Fruit fly (Drosophila melanogaster) whole organism, pupa: ENCODE data around the gene CG31274.

Experiments used
- CG10348 ChIP-seq: fragments of 200-800 bp; sonication (Bioruptor generic); IDR thresholded peaks from 2 replicates; pipeline ENCODE4 v1.3.6; 2022; ENCODE audit warnings: missing biosample characterization, missing genetic modification characterization
- CG12605 ChIP-seq: fragments of 200-800 bp; sonication (Bioruptor generic); IDR thresholded peaks from 2 replicates; pipeline ENCODE4 v1.3.6; 2022; ENCODE audit warnings: missing biosample characterization, missing genetic modification characterization
- CG13204 ChIP-seq: fragments of 200-800 bp; sonication (Bioruptor generic); optimal IDR thresholded peaks from 2 replicates; lab custom pipeline; 2018; ENCODE audit warnings: missing biosample characterization, mild to moderate bottlenecking, missing genetic modification characterization, moderate library complexity
- CG14655 ChIP-seq: fragments of 200-800 bp; sonication (Bioruptor generic); optimal IDR thresholded peaks from 3 replicates; lab custom pipeline; 2017; ENCODE audit warnings: mild to moderate bottlenecking, missing biosample characterization, missing genetic modification reagents, missing genetic modification characterization
- CG15710 ChIP-seq: fragments of 200-800 bp; sonication (Bioruptor generic); optimal IDR thresholded peaks from 2 replicates; lab custom pipeline; 2018; ENCODE audit warnings: missing biosample characterization, mild to moderate bottlenecking, missing genetic modification characterization, moderate library complexity
- CG17806 ChIP-seq: fragments of 200-800 bp; sonication (Bioruptor generic); optimal IDR thresholded peaks from 2 replicates; lab custom pipeline; 2018; ENCODE audit warnings: missing biosample characterization, mild to moderate bottlenecking, missing genetic modification characterization, moderate library complexity
- CG32121 ChIP-seq: fragments of 200-800 bp; sonication (Bioruptor generic); IDR thresholded peaks from 2 replicates; pipeline ENCODE4 v1.3.6; 2022; ENCODE audit warnings: missing biosample characterization, missing genetic modification characterization
- CG34367 ChIP-seq: fragments of 200-800 bp; sonication (Bioruptor generic); optimal IDR thresholded peaks from 2 replicates; lab custom pipeline; 2018; ENCODE audit warnings: missing biosample characterization, mild to moderate bottlenecking, missing genetic modification characterization
- CG4496 ChIP-seq: fragments of 200-800 bp; sonication (Bioruptor generic); IDR thresholded peaks from 3 replicates; pipeline ENCODE4 v1.3.6; 2022; ENCODE audit warnings: missing biosample characterization, missing genetic modification characterization
- CG8159 ChIP-seq: fragments of 200-800 bp; sonication (Bioruptor generic); optimal IDR thresholded peaks from 3 replicates; lab custom pipeline; 2018; ENCODE audit warnings: missing biosample characterization, mild to moderate bottlenecking, missing genetic modification characterization, moderate library complexity
- CG8301 ChIP-seq: fragments of 200-800 bp; sonication (Bioruptor generic); optimal IDR thresholded peaks from 2 replicates; lab custom pipeline; 2018; ENCODE audit warnings: missing biosample characterization, mild to moderate bottlenecking, missing genetic modification characterization
- CG9948 ChIP-seq: fragments of 200-800 bp; sonication (Bioruptor generic); optimal IDR thresholded peaks from 2 replicates; lab custom pipeline; 2018; ENCODE audit warnings: missing biosample characterization, mild to moderate bottlenecking, missing genetic modification characterization, moderate library complexity
- D1 ChIP-seq: fragments of 200-800 bp; sonication (Bioruptor generic); optimal IDR thresholded peaks from 2 replicates; lab custom pipeline; 2018; ENCODE audit warnings: missing biosample characterization, mild to moderate bottlenecking, missing genetic modification characterization, moderate library complexity
- EcR ChIP-seq: fragments of 200-800 bp; sonication (Bioruptor generic); optimal IDR thresholded peaks from 3 replicates; lab custom pipeline; 2019; ENCODE audit warnings: missing biosample characterization, missing genetic modification characterization, mild to moderate bottlenecking, moderate library complexity, missing genetic modification reagents
- Ets98B ChIP-seq: fragments of 200-800 bp; sonication (Bioruptor generic); IDR thresholded peaks from 2 replicates; pipeline ENCODE4 v1.3.6; 2022; ENCODE audit warnings: missing biosample characterization, missing genetic modification characterization
- Pif1A ChIP-seq: fragments of 200-800 bp; sonication (Bioruptor generic); optimal IDR thresholded peaks from 3 replicates; lab custom pipeline; 2016; ENCODE audit warnings: missing biosample characterization, missing genetic modification characterization
- Pif1B ChIP-seq: fragments of 200-800 bp; sonication (Bioruptor generic); optimal IDR thresholded peaks from 3 replicates; lab custom pipeline; 2016; ENCODE audit warnings: missing biosample characterization, missing genetic modification characterization
- Snoo ChIP-seq: fragments of 200-800 bp; sonication (Bioruptor generic); optimal IDR thresholded peaks from 3 replicates; lab custom pipeline; 2017; ENCODE audit warnings: missing biosample characterization, mild to moderate bottlenecking, missing genetic modification characterization, inconsistent platforms
- fd96Ca ChIP-seq: fragments of 200-800 bp; sonication (Bioruptor generic); IDR thresholded peaks from 3 replicates; pipeline ENCODE4 v1.3.6; 2022; ENCODE audit warnings: missing biosample characterization, missing genetic modification characterization
- gl ChIP-seq: fragments of 200-800 bp; sonication (Bioruptor generic); optimal IDR thresholded peaks from 2 replicates; lab custom pipeline; 2018; ENCODE audit warnings: missing biosample characterization, mild to moderate bottlenecking, missing genetic modification characterization
- rn ChIP-seq: fragments of 200-800 bp; sonication (Bioruptor generic); IDR thresholded peaks from 2 replicates; pipeline ENCODE4 v1.3.6; 2022; ENCODE audit warnings: missing biosample characterization, missing genetic modification characterization

The CG31274 gene

DNA sequence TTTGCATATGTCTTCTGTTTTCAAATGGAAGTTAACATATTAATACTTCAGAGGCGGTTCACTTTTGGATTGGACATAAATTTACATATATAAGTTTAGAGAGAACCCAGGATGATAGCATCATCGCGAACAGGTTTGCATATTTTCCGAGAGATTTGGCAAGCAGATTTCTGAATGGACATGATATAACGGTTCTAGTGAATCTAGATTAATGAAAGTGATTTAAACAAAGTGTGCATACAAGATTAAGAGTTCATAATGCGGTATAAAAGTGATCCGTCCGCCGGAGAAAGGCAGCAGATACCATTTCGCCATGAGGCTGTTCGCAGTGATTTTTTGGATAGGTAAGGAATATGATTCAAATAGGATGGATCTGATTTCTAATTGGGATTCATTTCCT is 35.6 kb downstream of the CG31274 start, which contains the start of gene CG5225:
Gene CG5225, plus strand, starts transcription at position 301 of the 400 bp plus-strand sequence.
- no peak for TF ChIP-seq Ets98B
- no peak for TF ChIP-seq Snoo (tag; lab: Kevin White, UChicago)
- no peak for TF ChIP-seq gl (tag; lab: Kevin White, UChicago)
- no peak for TF ChIP-seq CG12605
- no peak for TF ChIP-seq rn (GFP tag; lab: Robert Waterston, UW)
- no peak for TF ChIP-seq CG14655 (GFP tag; lab: Kevin White, UChicago)
- no peak for TF ChIP-seq CG8301 (tag; lab: Kevin White, UChicago)
- no peak for TF ChIP-seq CG10348 (GFP tag; lab: Robert Waterston, UW)
- no peak for TF ChIP-seq Pif1A (GFP tag; lab: Kevin White, UChicago)
- no peak for TF ChIP-seq CG9948
- TF ChIP-seq CG32121: no peak
- no peak for TF ChIP-seq CG34367
- no peak for TF ChIP-seq CG8159
- TF ChIP-seq CG15710 (tag; lab: Kevin White, UChicago): no peak
- no peak for TF ChIP-seq EcR (GFP tag; lab: Kevin White, UChicago)

DNA sequence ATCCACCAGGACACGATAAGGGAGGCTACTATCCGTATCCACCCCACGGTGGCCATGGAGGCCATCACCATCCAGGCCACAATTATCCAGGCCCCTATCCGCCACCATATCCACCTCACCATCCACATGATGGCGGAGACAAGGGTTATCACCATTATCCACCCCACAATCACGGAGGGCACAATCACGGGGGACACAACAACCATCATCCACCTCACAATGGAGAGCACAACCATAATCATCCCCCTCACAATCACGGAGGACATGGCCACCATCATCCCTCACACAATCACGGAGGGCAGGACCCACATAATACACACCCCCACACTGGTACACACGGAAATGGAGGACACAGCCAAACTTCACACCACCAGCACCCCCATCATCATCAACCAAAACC is 37.0 kb downstream of the CG31274 start:
- no peak for TF ChIP-seq CG4496 (GFP tag; lab: Robert Waterston, UW)
- TF ChIP-seq EcR (GFP tag; lab: Kevin White, UChicago): no peak
- TF ChIP-seq rn (GFP tag; lab: Robert Waterston, UW): no peak
- no peak for TF ChIP-seq CG8159
- TF ChIP-seq D1 (tag; lab: Kevin White, UChicago): no peak
- no peak for TF ChIP-seq CG12605
- TF ChIP-seq CG10348 (GFP tag; lab: Robert Waterston, UW): no peak
- no peak for TF ChIP-seq CG9948
- TF ChIP-seq fd96Ca (GFP tag; lab: Robert Waterston, UW): no peak

DNA sequence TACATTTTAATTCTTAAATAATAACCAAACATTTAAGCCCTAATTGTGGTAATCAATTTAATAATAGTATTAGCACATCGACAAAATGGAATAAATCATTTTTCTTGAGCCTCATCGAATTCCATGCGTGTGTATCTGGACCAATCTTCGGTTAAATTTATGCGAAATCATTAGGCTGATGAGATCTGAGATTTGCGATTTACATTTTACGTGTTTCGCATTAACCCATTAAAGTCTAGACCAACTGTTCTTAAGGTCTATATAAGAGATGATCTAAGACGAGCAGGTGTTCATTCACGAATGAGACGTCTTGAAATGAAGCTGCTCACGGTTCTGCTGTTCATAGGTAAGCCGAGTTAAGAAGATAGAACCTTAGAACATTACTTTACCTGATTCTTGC is 38.7 kb downstream of the CG31274 start, which contains the start of gene CG31268:
Gene CG31268, plus strand, starts transcription at position 301 of the 400 bp plus-strand sequence.
- no peak for TF ChIP-seq D1 (tag; lab: Kevin White, UChicago)
- no peak for TF ChIP-seq rn (GFP tag; lab: Robert Waterston, UW)
- TF ChIP-seq Ets98B: no peak
- no peak for TF ChIP-seq CG32121
- no peak for TF ChIP-seq CG13204 (GFP tag; lab: Kevin White, UChicago)

DNA sequence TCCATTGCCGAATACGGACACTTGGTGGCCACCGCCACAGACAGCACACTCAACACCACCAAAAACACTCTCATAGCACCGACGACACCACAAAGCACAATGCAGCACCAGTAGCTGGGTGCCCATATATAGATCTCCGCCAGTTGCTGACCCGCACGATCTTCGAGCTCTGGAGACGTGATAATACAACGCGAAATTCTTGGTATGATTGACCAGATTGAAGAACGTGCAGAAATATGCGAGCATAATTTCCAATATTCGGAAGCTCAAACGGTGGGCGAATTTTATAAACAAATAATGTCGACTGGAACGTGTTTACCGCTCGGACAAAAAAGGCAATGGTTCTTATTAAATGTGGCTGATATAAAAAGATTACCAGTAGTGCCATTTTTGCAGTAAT is 43.1 kb downstream of the CG31274 start, which contains the start of gene CG4009:
Gene CG4009, minus strand, starts transcription at position 101 of the 400 bp plus-strand sequence.
- TF ChIP-seq rn (GFP tag; lab: Robert Waterston, UW) (no peak), CG9948 (no peak), CG4496 (GFP tag; lab: Robert Waterston, UW) (no peak), fd96Ca (GFP tag; lab: Robert Waterston, UW) (no peak), CG17806 (tag; lab: Kevin White, UChicago) (no peak), EcR (GFP tag; lab: Kevin White, UChicago) (no peak), CG34367 (no peak), CG12605 (no peak), CG32121 (no peak), Pif1B (GFP tag; lab: Kevin White, UChicago) (no peak), CG14655 (GFP tag; lab: Kevin White, UChicago) (no peak), Snoo (tag; lab: Kevin White, UChicago) (no peak), Pif1A (GFP tag; lab: Kevin White, UChicago) (no peak), Ets98B (no peak), CG10348 (GFP tag; lab: Robert Waterston, UW) (no peak), CG15710 (tag; lab: Kevin White, UChicago) (no peak), CG8159 (no peak), CG8301 (tag; lab: Kevin White, UChicago) (no peak), gl (tag; lab: Kevin White, UChicago) (no peak), D1 (tag; lab: Kevin White, UChicago) (no peak)

DNA sequence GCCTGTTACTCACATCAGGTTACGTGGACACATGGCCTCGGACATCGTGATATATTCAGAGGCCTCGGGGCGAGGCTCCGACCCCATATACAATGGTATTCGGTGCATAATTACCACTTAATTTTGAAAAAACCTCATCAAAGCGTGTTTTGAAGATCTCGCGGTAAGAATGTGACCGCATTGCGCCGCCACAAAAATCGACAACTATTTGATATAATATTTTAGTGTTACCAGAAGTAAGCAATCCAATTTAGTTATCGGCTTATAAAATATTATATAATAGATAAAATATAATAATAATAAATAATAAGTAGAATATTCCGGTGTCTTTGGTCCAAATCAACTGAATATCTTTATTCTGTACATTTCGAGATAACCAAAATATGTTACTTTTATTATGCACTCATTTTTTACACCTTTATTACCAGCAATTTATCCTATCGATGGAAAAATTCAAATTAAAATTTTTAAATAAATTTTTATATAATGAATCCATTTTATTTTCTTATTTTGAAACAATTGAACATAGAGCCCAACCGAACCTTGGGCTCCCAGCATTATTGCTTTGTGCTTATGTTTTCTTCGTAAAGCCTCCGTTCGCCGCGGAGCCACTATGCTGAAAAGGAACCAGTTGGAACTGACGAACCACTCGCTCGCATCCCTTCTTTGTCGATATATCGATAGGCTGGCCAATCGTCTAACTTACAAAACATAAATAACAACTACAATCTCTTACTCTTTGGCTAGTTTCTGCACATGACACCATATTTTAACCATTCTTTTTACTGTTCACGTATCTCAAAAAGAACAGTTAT is 47.4 kb downstream of the CG31274 start, which contains the start of the genes CG18213 and Trm7-32:
Gene CG18213, minus strand, starts transcription at position 211 of the 815 bp plus-strand sequence.
Gene Trm7-32, plus strand, starts transcription at position 690 of the 815 bp plus-strand sequence.
- TF ChIP-seq D1 (tag; lab: Kevin White, UChicago) (no peak), CG15710 (tag; lab: Kevin White, UChicago) (no peak), fd96Ca (GFP tag; lab: Robert Waterston, UW) (no peak), CG4496 (GFP tag; lab: Robert Waterston, UW) (no peak), Snoo (tag; lab: Kevin White, UChicago) (no peak), CG8301 (tag; lab: Kevin White, UChicago) (no peak)

DNA sequence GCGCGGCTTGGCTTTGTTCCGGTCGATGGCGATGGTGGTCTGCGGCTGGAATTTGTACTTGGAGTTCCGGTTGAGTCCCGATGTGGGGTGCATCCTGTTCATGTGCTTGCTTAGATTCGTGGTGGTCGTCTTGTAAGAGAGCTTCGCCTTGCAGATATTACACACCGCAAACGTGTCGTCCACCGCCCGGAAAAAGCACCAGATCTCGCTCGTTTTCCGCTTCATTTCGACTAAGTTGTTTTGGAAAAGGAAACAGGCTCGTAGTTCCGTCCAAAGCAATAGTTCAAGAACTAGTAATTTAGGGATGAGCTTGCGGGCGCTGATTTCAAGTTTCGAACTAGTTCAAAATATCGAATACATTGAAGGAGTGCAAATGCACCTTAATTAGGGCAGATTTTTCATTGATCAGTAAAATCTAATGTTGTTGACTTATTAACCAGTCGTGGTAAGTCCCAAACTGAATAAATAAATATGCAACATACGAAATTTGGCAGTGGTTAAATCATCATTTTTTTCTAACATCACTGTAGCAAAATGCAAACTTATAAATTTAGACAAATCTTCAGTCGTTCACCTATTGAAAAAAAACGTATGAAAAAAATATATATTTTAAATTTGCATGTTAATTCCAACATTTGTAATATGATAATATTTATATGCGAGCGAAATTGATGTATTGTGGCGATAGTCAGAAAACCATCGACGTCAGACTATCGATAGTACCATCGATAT is 50.2 kb downstream of the CG31274 start, which contains the start of the genes bdwf and Patr-1:
Gene bdwf, minus strand, starts transcription at position 299 of the 732 bp plus-strand sequence.
Gene Patr-1, plus strand, starts transcription at position 727 of the 732 bp plus-strand sequence.
- TF ChIP-seq CG12605 (no peak), CG34367 (no peak), fd96Ca (GFP tag; lab: Robert Waterston, UW) (no peak), CG9948 (no peak), CG32121 (no peak), CG4496 (GFP tag; lab: Robert Waterston, UW) (no peak), CG10348 (GFP tag; lab: Robert Waterston, UW) (no peak)
- TF ChIP-seq, all 21 proteins: peak for 0
